Worm (Caenorhabditis elegans) whole organism, early embryonic: ENCODE measurements around the gene dmd-4.

Experiments
- B0310.2 ChIP-seq: sonication (generic microtip); optimal IDR thresholded peaks from 2 replicates; lab custom pipeline; 2016; ENCODE audit warnings: mild to moderate bottlenecking, missing genetic modification characterization, missing compliant biosample characterization
- aly-1 ChIP-seq: sonication (generic microtip); optimal IDR thresholded peaks from 2 replicates; lab custom pipeline; 2016; ENCODE audit warnings: missing genetic modification characterization, missing compliant biosample characterization
- ama-1 ChIP-seq: fragments of 150-350 bp; optimal IDR thresholded peaks from 2 replicates; lab custom pipeline; 2014
- ceh-13 ChIP-seq: fragments of 200-800 bp; sonication (Bioruptor generic); optimal IDR thresholded peaks from 2 replicates; lab custom pipeline; 2018; ENCODE audit warnings: mild to moderate bottlenecking, missing genetic modification characterization, missing compliant biosample characterization
- ceh-36 ChIP-seq: sonication (generic microtip); optimal IDR thresholded peaks from 2 replicates; lab custom pipeline; 2016; ENCODE audit warnings: missing genetic modification characterization, inconsistent platforms, missing compliant biosample characterization
- ets-7 ChIP-seq: sonication (generic microtip); optimal IDR thresholded peaks from 2 replicates; lab custom pipeline; 2016; ENCODE audit warnings: missing genotype, missing genetic modification characterization, missing compliant biosample characterization
- hmbx-1 ChIP-seq: sonication (generic microtip); optimal IDR thresholded peaks from 2 replicates; lab custom pipeline; 2016; ENCODE audit warnings: mild to moderate bottlenecking, missing genetic modification characterization, missing compliant biosample characterization
- hmg-4 ChIP-seq: fragments of 200-800 bp; sonication (Bioruptor generic); optimal IDR thresholded peaks from 2 replicates; lab custom pipeline; 2018; ENCODE audit warnings: mild to moderate bottlenecking, missing genetic modification characterization, missing compliant biosample characterization
- hnd-1 ChIP-seq: sonication (generic microtip); optimal IDR thresholded peaks from 2 replicates; lab custom pipeline; 2016; ENCODE audit warnings: missing genetic modification characterization, missing compliant biosample characterization
- pes-1 ChIP-seq: fragments of 200-800 bp; sonication (Bioruptor generic); IDR thresholded peaks from 2 replicates; pipeline ENCODE4 v1.3.6; 2022; ENCODE audit warnings: missing genetic modification reagents, missing genetic modification characterization, missing compliant biosample characterization
- tbx-37 ChIP-seq: fragments of 200-800 bp; sonication (Bioruptor generic); conservative IDR thresholded peaks from 2 replicates; pipeline ENCODE4 v1.3.6; 2022; ENCODE audit warnings: missing genetic modification reagents, missing genetic modification characterization, missing compliant biosample characterization

DNA sequence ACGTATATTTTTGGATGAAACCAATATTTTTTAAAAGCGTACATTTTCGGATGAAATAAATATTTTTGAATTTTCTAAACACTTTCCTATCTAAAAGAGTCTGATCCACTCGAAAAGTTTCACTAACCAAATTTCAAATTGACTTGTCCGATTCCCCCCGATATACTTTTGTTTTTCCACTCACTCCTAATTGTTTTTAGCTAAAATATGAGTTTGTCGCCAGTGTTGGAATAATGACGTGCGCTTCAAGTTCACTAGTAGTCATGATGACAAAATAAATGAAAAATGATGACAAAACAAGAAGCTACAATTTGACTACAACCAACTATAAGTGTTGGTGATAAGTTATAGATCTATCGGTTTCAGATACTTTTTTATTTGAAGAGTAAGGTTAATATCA, 52.9 kb downstream of the dmd-4 start:
- TF ChIP-seq ama-1 (lab: Kevin White, UChicago) (no peak), hmbx-1 (tag; lab: Kevin White, UChicago) (no peak), pes-1 (no peak), ets-7 (tag; lab: Kevin White, UChicago) (no peak), tbx-37 (GFP tag; lab: Robert Waterston, UW) (no peak), aly-1 (tag; lab: Kevin White, UChicago) (no peak), hmg-4 (GFP tag; lab: Kevin White, UChicago) (no peak), B0310.2 (tag; lab: Kevin White, UChicago) (no peak), ceh-36 (tag; lab: Kevin White, UChicago) (no peak), hnd-1 (tag; lab: Kevin White, UChicago) (no peak), ceh-13 (GFP tag; lab: Kevin White, UChicago) (no peak)
